Worm (Caenorhabditis elegans) whole organism, L4 larva: ENCODE data around the gene bus-8A.
A peak's percentile ranks its signal among the peaks of the same experiment; 100 is the strongest.

ENCODE experiments used
- F49E8.2 ChIP-seq: sonication (generic microtip); optimal IDR thresholded peaks from 2 replicates; lab custom pipeline; 2016; ENCODE audit warnings: missing compliant biosample characterization, mild to moderate bottlenecking, missing genetic modification characterization, borderline replicate concordance
- Y105C5A.15 ChIP-seq: fragments of 200-800 bp; sonication (Bioruptor generic); IDR thresholded peaks from 2 replicates; pipeline ENCODE4 v1.3.6; 2022; ENCODE audit warnings: missing genetic modification characterization, missing compliant biosample characterization
- ceh-32 ChIP-seq: sonication (generic microtip); optimal IDR thresholded peaks from 2 replicates; lab custom pipeline; 2016; ENCODE audit warnings: mild to moderate bottlenecking, missing genetic modification characterization, missing compliant biosample characterization; ENCODE audit not compliant: poor library complexity
- dmd-6 ChIP-seq: fragments of 200-800 bp; sonication (Bioruptor generic); IDR thresholded peaks from 2 replicates; pipeline ENCODE4 v1.3.6; 2022; ENCODE audit warnings: missing genetic modification reagents, missing genetic modification characterization, missing compliant biosample characterization
- egl-27 ChIP-seq: sonication (generic microtip); optimal IDR thresholded peaks from 3 replicates; lab custom pipeline; 2017; ENCODE audit warnings: missing biosample characterization, missing genetic modification reagents, missing genetic modification characterization
- hif-1 ChIP-seq, 2 experiments: sonication (generic microtip); optimal IDR thresholded peaks; 2 replicates each; lab custom pipeline; 2016 to 2017; ENCODE audit warnings: missing compliant biosample characterization in 2 of 2, missing genetic modification characterization in 2 of 2, missing genetic modification reagents in 2 of 2, missing genotype in 2 of 2, mild to moderate bottlenecking in 1 of 2
- nhr-111 ChIP-seq: fragments of 200-800 bp; sonication (Bioruptor generic); optimal IDR thresholded peaks from 2 replicates; lab custom pipeline; 2018; ENCODE audit warnings: mild to moderate bottlenecking, missing genetic modification characterization, missing compliant biosample characterization
- pha-4 ChIP-seq, 2 experiments: fragments of 150-350 bp in 1 of 2; fragments of 200-800 bp in 1 of 2; sonication (Bioruptor generic) in 1 of 2; IDR thresholded peaks in 1 of 2; optimal IDR thresholded peaks in 1 of 2; 2 replicates each; pipeline versions ENCODE4 v1.3.6 to Lab custom; 2014 to 2022; ENCODE audit warnings: missing genetic modification characterization in 2 of 2, missing genetic modification reagents in 2 of 2, missing biosample characterization in 1 of 2, missing compliant biosample characterization in 1 of 2
- unc-62 ChIP-seq, 3 experiments: fragments of 150-350 bp in 1 of 3; sonication (generic microtip); optimal IDR thresholded peaks in 2 of 3; peaks in 1 of 3; 1 replicate in 1 of 3; 2 replicates in 2 of 3; lab custom pipeline; 2014 to 2017; ENCODE audit warnings: missing biosample characterization in 3 of 3, missing genetic modification characterization in 3 of 3, missing genetic modification reagents in 3 of 3, missing genotype in 1 of 3

DNA sequence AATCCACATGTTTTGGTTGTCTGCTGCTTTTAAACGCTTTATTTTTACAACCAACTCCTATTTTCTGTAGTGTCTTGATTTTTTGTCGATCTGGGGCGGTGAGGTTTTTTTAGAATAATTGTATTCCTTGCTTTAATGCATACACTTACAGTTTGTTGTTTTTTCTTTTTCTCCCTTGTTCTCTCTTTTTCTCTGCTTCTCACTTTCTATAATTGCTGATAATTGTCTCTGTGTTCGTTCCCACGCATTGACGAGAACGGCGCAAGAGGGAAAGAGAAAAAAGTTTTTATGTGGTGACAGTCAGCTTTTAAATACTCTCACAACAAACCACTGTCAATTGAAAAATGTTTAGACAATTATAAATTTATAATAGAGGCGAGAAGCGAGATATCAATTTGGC, 34.0 kb upstream of the bus-8A start:
- TF ChIP-seq ceh-32 (tag; lab: Kevin White, UChicago), result no peak
- no peak for TF ChIP-seq pha-4 (GFP tag; IDR thresholded peaks at IDR 0.05; lab: Robert Waterston, UW)
- no peak for TF ChIP-seq pha-4 (tag; optimal IDR thresholded peaks at IDR 0.05; lab: Kevin White, UChicago)
- no peak for TF ChIP-seq Y105C5A.15 (GFP tag; lab: Robert Waterston, UW)
- no peak for TF ChIP-seq nhr-111
- no peak for TF ChIP-seq F49E8.2 (tag; lab: Kevin White, UChicago)
- TF ChIP-seq dmd-6 (GFP tag; lab: Robert Waterston, UW), result no peak
- no peak for TF ChIP-seq hif-1 (tag; optimal IDR thresholded peaks at IDR 0.05; lab: Kevin White, UChicago)
- peak in 1 of 2 experiments; percentile 45 for TF ChIP-seq unc-62 (GFP tag; optimal IDR thresholded peaks at IDR 0.05 in 1 of 2; lab: Kevin White, UChicago)
- TF ChIP-seq unc-62 (tag; optimal IDR thresholded peaks at IDR 0.05; lab: Kevin White, UChicago), result no peak
- TF ChIP-seq egl-27, result no peak
